Worm (Caenorhabditis elegans): ENCODE measurements around the gene F56A8.4.

- TF ChIP-seq lin-35 (GFP tag; optimal IDR thresholded peaks at IDR 0.05) (no peak), madf-3 (GFP tag; IDR thresholded peaks at IDR 0.05) (no peak), lsy-27 (tag; optimal IDR thresholded peaks at IDR 0.05; ENCODE audit: borderline replicate concordance, insufficient read depth) (no peak), ceh-100 (GFP tag; IDR thresholded peaks at IDR 0.05) (no peak), C17E4.6 (GFP tag; IDR thresholded peaks at IDR 0.05) (no peak), madf-10 (tag; optimal IDR thresholded peaks at IDR 0.05) (no peak), sdz-38 (tag; optimal IDR thresholded peaks at IDR 0.05) (no peak)
Observed at ce11 chrIII:13272788-13273187, 9.7 kb downstream of the F56A8.4 start.
